Worm (Caenorhabditis elegans) whole organism, L1 larva: Measurements from ENCODE around the gene Y53F4B.7.

Experiments
- C04F5.9 ChIP-seq: sonication (generic microtip); optimal IDR thresholded peaks from 2 replicates; lab custom pipeline; 2016; ENCODE audit warnings: missing genetic modification characterization, missing compliant biosample characterization
- alr-1 ChIP-seq: fragments of 200-800 bp; sonication (Bioruptor generic); optimal IDR thresholded peaks from 2 replicates; lab custom pipeline; 2018; ENCODE audit warnings: borderline replicate concordance, mild to moderate bottlenecking, missing genetic modification characterization, missing compliant biosample characterization
- ama-1 ChIP-seq: fragments of 150-350 bp; optimal IDR thresholded peaks from 2 replicates; lab custom pipeline; 2014
- dpl-1 ChIP-seq, 3 experiments: fragments of 150-350 bp in 2 of 3; sonication (generic microtip) in 1 of 3; optimal IDR thresholded peaks; 2 replicates each; lab custom pipeline; 2014 to 2017; ENCODE audit warnings: missing biosample characterization in 3 of 3, missing genetic modification characterization in 3 of 3, missing genetic modification reagents in 3 of 3
- egl-27 ChIP-seq, 2 experiments: fragments of 150-350 bp in 1 of 2; sonication (generic microtip); optimal IDR thresholded peaks; 3 replicates each; lab custom pipeline; 2017 to 2018; ENCODE audit warnings: missing biosample characterization in 2 of 2, missing genetic modification characterization in 2 of 2, missing genetic modification reagents in 2 of 2
- fos-1 ChIP-seq: fragments of 150-350 bp; optimal IDR thresholded peaks from 2 replicates; lab custom pipeline; 2014; ENCODE audit warnings: missing biosample characterization, missing genetic modification characterization
- lsy-2 ChIP-seq, 2 experiments: fragments of 150-350 bp; optimal IDR thresholded peaks; 2 replicates each; lab custom pipeline; 2014; ENCODE audit warnings: missing biosample characterization in 2 of 2, missing genetic modification characterization in 2 of 2
- mep-1 ChIP-seq: fragments of 150-350 bp; optimal IDR thresholded peaks from 2 replicates; lab custom pipeline; 2014; ENCODE audit warnings: missing biosample characterization, missing genetic modification characterization
- nhr-11 ChIP-seq: fragments of 150-350 bp; optimal IDR thresholded peaks from 2 replicates; lab custom pipeline; 2014; ENCODE audit warnings: missing biosample characterization, missing genetic modification characterization
- nhr-76 ChIP-seq: sonication (generic microtip); optimal IDR thresholded peaks from 2 replicates; lab custom pipeline; 2017; ENCODE audit warnings: missing biosample characterization, missing genetic modification characterization
- nhr-84 ChIP-seq: sonication (generic microtip); optimal IDR thresholded peaks from 2 replicates; lab custom pipeline; 2017; ENCODE audit warnings: missing biosample characterization, missing genetic modification characterization
- snpc-4 ChIP-seq: fragments of 150-350 bp; optimal IDR thresholded peaks from 2 replicates; lab custom pipeline; 2014; ENCODE audit warnings: missing biosample characterization, missing genetic modification characterization
- unc-62 ChIP-seq: fragments of 150-350 bp; optimal IDR thresholded peaks from 2 replicates; lab custom pipeline; 2014; ENCODE audit warnings: missing biosample characterization, missing genetic modification reagents, missing genetic modification characterization

DNA sequence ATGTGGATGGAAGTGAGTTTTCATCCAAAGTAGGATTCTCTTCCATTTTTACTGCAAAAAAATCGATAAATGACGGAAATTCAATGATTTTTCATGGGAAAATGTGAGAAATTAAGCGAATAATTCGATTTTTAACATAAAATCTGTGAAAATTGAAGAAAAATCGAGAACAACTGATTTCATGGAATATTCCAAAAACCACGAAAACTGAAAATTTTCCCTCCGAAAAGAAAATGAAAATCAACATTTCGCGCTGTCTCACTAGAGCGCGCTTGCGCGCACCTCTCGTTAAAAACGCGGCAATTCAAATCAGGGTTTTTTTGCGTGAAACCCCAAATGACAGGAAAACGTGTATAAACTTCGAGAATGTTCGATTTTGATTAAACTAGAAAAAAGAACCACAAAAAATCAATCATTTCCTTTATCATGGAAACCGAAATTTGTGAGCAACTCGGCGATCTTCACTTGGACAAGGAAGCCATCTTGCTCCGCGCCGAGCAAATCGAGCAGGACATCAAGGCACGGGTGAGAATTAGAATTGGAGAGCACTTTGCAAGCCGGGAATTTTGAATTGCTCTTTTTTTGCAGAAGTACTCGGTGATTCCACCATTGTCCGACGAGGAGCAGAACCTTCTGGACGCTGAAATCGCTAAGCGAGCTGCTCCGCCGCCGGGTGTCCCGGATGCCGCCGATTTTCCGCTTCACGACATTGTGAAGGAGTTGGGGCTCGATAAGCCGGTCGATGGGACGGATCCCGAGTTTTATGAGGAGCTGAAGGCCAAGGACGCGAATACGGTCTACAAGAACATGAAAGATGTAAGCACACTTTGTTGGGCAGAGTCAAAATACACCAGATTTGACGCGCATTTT is 17.9 kb downstream of the Y53F4B.7 start, which contains the start of the genes Y53F4B.9 and Y53F4B.11:
- TF ChIP-seq mep-1 (tag; lab: Kevin White, UChicago), result peak; percentile 71
- TF ChIP-seq unc-62 (GFP tag; lab: Kevin White, UChicago), result no peak
- peak; percentile 16 for TF ChIP-seq nhr-11 (tag; lab: Kevin White, UChicago)
- no peak for TF ChIP-seq nhr-84 (tag; lab: Kevin White, UChicago)
- peak; percentile 81 to 94 for TF ChIP-seq lsy-2 (tag; optimal IDR thresholded peaks at IDR 0.05; lab: Kevin White, UChicago)
- TF ChIP-seq snpc-4 (tag; lab: Kevin White, UChicago), result peak; percentile 88
- no peak for TF ChIP-seq ama-1 (lab: Kevin White, UChicago)
- peak; percentile 99 to 100 (median 99) for TF ChIP-seq dpl-1 (GFP tag; optimal IDR thresholded peaks at IDR 0.05; lab: Kevin White, UChicago)
- no peak for TF ChIP-seq alr-1
- TF ChIP-seq nhr-76 (tag; lab: Kevin White, UChicago), result no peak
- no peak for TF ChIP-seq C04F5.9 (tag; lab: Kevin White, UChicago)
- TF ChIP-seq egl-27 (tag; optimal IDR thresholded peaks at IDR 0.05; lab: Kevin White, UChicago), result no peak
- peak; percentile 72 for TF ChIP-seq fos-1 (tag; lab: Kevin White, UChicago)
